Fruit fly (Drosophila melanogaster): ENCODE data around the gene Nle.

DNA sequence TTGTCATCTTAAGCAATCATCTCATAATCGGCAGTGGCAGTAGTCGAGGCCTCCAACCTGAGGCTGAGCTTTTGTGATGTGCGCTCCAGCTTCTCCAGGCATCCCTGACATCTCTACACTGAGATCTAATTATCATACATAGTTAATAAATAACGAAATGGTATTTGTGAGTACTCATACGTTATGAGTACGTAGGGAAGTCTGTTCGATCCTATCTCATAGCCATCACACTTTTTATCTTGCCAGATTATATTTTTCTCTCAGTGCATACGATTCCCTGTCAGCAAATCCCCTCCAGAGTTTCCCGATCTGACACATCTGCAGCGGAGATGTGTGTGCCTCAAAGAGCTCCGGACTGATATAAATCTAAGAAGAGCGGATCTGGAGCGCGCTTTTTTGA, 41.6 kb upstream of the Nle start:
- TF ChIP-seq Hr4 (GFP tag; optimal IDR thresholded peaks at IDR 0.05) = peak; percentile 1
- TF ChIP-seq dsx (GFP tag; optimal IDR thresholded peaks at IDR 0.05; ENCODE audit: poor library complexity, severe bottlenecking) = peak; percentile 48
- peak; percentile 21 for TF ChIP-seq CG16779 (tag; optimal IDR thresholded peaks at IDR 0.05)
- no peak for TF ChIP-seq Hr38 (GFP tag; optimal IDR thresholded peaks at IDR 0.05)
- TF ChIP-seq fd59A (GFP tag; optimal IDR thresholded peaks at IDR 0.05) = peak; percentile 67
- TF ChIP-seq Eip78C (GFP tag) = peak; percentile 91
- TF ChIP-seq fd85E (GFP tag; optimal IDR thresholded peaks at IDR 0.05) = no peak
- TF ChIP-seq Hr39 (GFP tag; optimal IDR thresholded peaks at IDR 0.05) = peak; percentile 30
- no peak for TF ChIP-seq Sox102F (GFP tag; optimal IDR thresholded peaks at IDR 0.05)

Measured in whole organism, prepupa.